Fruit fly (Drosophila melanogaster): Measurements from ENCODE around the gene GAA1.

Gene GAA1

DNA sequence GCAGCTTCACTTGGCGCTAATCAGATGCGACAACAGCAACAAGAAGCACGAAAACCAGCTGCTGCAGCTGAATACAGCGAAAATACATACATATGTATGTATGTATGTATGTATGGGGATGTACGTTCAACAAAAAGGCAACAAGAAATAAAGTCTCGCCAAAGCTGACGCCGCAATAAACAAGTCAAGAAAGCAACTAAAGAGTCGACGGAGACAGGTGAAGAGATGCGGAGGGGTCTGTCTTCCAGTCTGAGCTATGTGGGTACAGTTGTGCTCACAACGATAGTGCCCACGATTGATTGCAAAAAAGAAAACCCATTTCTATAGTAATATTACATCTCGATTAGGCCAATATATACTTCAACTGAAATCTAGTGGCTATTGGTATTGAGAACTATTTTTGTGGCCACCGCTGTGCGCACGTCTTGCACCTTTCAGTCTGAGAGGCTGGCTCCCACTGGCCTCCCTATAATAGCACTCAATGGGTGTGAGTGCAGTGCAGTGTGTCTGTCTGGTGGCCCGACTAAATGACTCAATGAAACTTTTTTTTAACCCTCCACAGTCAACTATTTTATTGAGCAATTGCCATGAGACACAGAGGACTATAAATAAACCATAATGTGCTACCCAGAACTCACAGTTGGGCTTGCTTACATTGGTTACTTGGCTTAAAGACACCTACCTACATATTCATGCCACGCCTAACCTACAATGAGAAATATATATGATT lies 22.8 kb upstream of the GAA1 start (continued):
- TF ChIP-seq bowl (GFP tag; IDR thresholded peaks at IDR 0.05), result peak; percentile 85
- peak; percentile 86; the same call in 2 of the 3 replicates for TF ChIP-seq CG11093 (GFP tag; IDR thresholded peaks at IDR 0.05)
- TF ChIP-seq HLH3B (GFP tag; IDR thresholded peaks at IDR 0.05), result peak; percentile 93
- peak; percentile 87 for TF ChIP-seq pnt (GFP tag; optimal IDR thresholded peaks at IDR 0.05)
- no peak for TF ChIP-seq HLH4C (GFP tag; IDR thresholded peaks at IDR 0.05; ENCODE audit: partially characterized antibody)
- TF ChIP-seq pzg (GFP tag; optimal IDR thresholded peaks at IDR 0.05), result no peak
- TF ChIP-seq peb (GFP tag; IDR thresholded peaks at IDR 0.05), result peak; percentile 91

DNA sequence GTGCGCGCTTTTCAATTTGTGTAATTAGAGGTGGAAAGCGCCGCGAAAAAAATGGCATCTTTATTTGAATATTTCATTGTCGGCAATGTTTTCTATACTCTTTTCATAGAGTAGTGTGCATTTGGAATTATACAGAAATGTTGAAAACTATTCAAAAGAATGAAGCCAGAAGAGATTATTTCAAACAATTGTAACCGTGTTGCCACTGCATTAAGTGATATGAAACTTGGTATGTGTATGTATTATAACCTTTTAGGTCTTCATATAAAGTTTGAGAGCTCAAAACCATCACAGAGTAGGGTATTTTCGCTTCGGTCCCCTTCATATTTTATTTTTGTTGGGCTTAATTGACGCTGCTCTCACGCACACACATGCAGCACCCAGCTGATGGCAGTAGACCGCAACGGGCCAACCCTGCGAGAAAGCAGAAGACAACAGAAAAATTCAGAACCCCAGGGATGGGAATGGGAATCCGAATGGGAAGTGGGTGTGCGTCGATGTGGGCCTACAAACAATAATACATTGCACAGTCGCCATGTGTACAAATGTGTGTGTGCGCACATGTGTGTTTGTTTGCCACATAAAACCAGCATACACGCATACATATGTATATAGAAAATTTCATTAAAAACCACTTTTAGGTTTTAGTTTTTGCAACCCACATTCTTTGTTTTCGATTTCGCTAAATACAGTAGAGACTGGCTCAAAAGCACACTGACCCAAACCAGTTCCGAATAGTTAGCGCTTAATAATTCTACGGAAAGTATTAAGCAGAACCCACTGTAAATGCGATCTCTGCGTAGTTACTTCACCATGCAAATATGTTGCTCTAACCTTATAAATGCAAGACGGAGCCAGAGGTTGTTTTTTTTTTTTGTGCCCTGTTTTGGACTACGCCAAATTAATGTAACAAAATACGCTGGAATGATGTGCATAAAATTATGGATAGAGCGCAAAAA lies 21.7 kb upstream of the GAA1 start:
- TF ChIP-seq CG18262 (tag; optimal IDR thresholded peaks at IDR 0.05), result peak; percentile 27
- TF ChIP-seq gcm (GFP tag; optimal IDR thresholded peaks at IDR 0.05), result peak; percentile 57
- 0 out of 2 replicates have a peak, but pooled peaks have one; percentile 14 for TF ChIP-seq CG17328 (GFP tag; IDR thresholded peaks at IDR 0.05)
- TF ChIP-seq bsh (GFP tag; optimal IDR thresholded peaks at IDR 0.05), result peak in 1 of 2 experiments; percentile 48
- TF ChIP-seq Adf1 (GFP tag; IDR thresholded peaks at IDR 0.05), result no peak
- TF ChIP-seq Med (GFP tag), result peak; percentile 69
- TF ChIP-seq nmo (GFP tag; optimal IDR thresholded peaks at IDR 0.05), result peak; percentile 19
- peak; percentile 1 for TF ChIP-seq stwl (tag; optimal IDR thresholded peaks at IDR 0.05)
- TF ChIP-seq hbn (GFP tag; IDR thresholded peaks at IDR 0.05; ENCODE audit: partially characterized antibody), result no peak
- no peak for TF ChIP-seq mam (GFP tag; optimal IDR thresholded peaks at IDR 0.05)
- TF ChIP-seq CG2120 (GFP tag; optimal IDR thresholded peaks at IDR 0.05), result peak; percentile 29
- no peak for TF ChIP-seq CG15011 (GFP tag; optimal IDR thresholded peaks at IDR 0.05)
- no peak for TF ChIP-seq CG10321 (GFP tag; IDR thresholded peaks at IDR 0.05)
- TF ChIP-seq Oli (tag; optimal IDR thresholded peaks at IDR 0.05), result peak; percentile 46
- TF ChIP-seq CG1602 (GFP tag; optimal IDR thresholded peaks at IDR 0.05), result peak; percentile 9
- no peak for TF ChIP-seq nerfin-1 (tag; optimal IDR thresholded peaks at IDR 0.05)
- no peak for TF ChIP-seq peb (GFP tag; IDR thresholded peaks at IDR 0.05)
- no peak for TF ChIP-seq knrl (GFP tag; IDR thresholded peaks at IDR 0.05; ENCODE audit: partially characterized antibody)
- TF ChIP-seq NC2α (GFP tag; optimal IDR thresholded peaks at IDR 0.05), result no peak
- 0 out of 2 replicates have a peak, but pooled peaks have one; percentile 9 for TF ChIP-seq Xrp1 (GFP tag; IDR thresholded peaks at IDR 0.05)
- peak; percentile 24 for TF ChIP-seq slp2 (GFP tag; optimal IDR thresholded peaks at IDR 0.05)
- TF ChIP-seq CG11398 (GFP tag; optimal IDR thresholded peaks at IDR 0.05), result no peak
- peak; percentile 31 for TF ChIP-seq dmrt99B (tag; optimal IDR thresholded peaks at IDR 0.05)
- no peak for TF ChIP-seq CG18619 (GFP tag; optimal IDR thresholded peaks at IDR 0.05)
- TF ChIP-seq CG2199 (GFP tag; IDR thresholded peaks at IDR 0.05), result peak; percentile 26; the same call in 1 of the 3 replicates
- peak; percentile 41 for TF ChIP-seq CG2712 (tag; optimal IDR thresholded peaks at IDR 0.05)
- TF ChIP-seq bigmax (GFP tag; optimal IDR thresholded peaks at IDR 0.05), result no peak
- no peak for TF ChIP-seq abd-A (tag; optimal IDR thresholded peaks at IDR 0.05)
- no peak for TF ChIP-seq NC2β (GFP tag; optimal IDR thresholded peaks at IDR 0.05)
- TF ChIP-seq repo (GFP tag; optimal IDR thresholded peaks at IDR 0.05), result peak; percentile 15
- peak; percentile 6 for TF ChIP-seq CG1603 (tag; optimal IDR thresholded peaks at IDR 0.05)
- TF ChIP-seq CG17186 (GFP tag; optimal IDR thresholded peaks at IDR 0.05), result no peak
- TF ChIP-seq mirr (GFP tag; optimal IDR thresholded peaks at IDR 0.05), result no peak
- no peak for TF ChIP-seq Ets65A (GFP tag)
- TF ChIP-seq lmd (GFP tag; IDR thresholded peaks at IDR 0.05), result no peak
- TF ChIP-seq CG32532 (GFP tag; IDR thresholded peaks at IDR 0.05), result peak; percentile 5; the same call in 1 of the 2 replicates
- TF ChIP-seq CoRest (tag; optimal IDR thresholded peaks at IDR 0.05), result peak; percentile 0
- peak; percentile 7 for TF ChIP-seq Sox100B (GFP tag; optimal IDR thresholded peaks at IDR 0.05)
- TF ChIP-seq CG9817 (tag; optimal IDR thresholded peaks at IDR 0.05), result peak; percentile 10

Measured in whole organism, embryonic.